Fruit fly (Drosophila melanogaster) whole organism, prepupa: Measurements from ENCODE around the gene CG17129.

Experiments
- CG10631 ChIP-seq: fragments of 200-800 bp; sonication (Bioruptor generic); optimal IDR thresholded peaks from 2 replicates; lab custom pipeline; 2016; ENCODE audit warnings: missing biosample characterization, missing genetic modification characterization
- CG10669 ChIP-seq: fragments of 200-800 bp; sonication (Bioruptor generic); optimal IDR thresholded peaks from 3 replicates; lab custom pipeline; 2018; ENCODE audit warnings: missing biosample characterization, mild to moderate bottlenecking, missing genetic modification characterization, moderate library complexity
- CG11902 ChIP-seq: fragments of 200-800 bp; sonication (Bioruptor generic); optimal IDR thresholded peaks from 3 replicates; lab custom pipeline; 2016; ENCODE audit warnings: missing biosample characterization, missing genetic modification characterization
- CG16779 ChIP-seq: fragments of 200-800 bp; sonication (Bioruptor generic); optimal IDR thresholded peaks from 3 replicates; lab custom pipeline; 2017; ENCODE audit warnings: missing biosample characterization, mild to moderate bottlenecking, missing genetic modification characterization
- CG3032 ChIP-seq: fragments of 200-800 bp; optimal IDR thresholded peaks from 2 replicates; lab custom pipeline; 2019; ENCODE audit warnings: missing biosample characterization, mild to moderate bottlenecking, missing genetic modification characterization, moderate library complexity
- CG31627 ChIP-seq: fragments of 200-800 bp; sonication (Bioruptor generic); optimal IDR thresholded peaks from 3 replicates; lab custom pipeline; 2016; ENCODE audit warnings: missing biosample characterization, missing genetic modification characterization
- CG4318 ChIP-seq: fragments of 200-800 bp; sonication (Bioruptor generic); optimal IDR thresholded peaks from 3 replicates; lab custom pipeline; 2017; ENCODE audit warnings: missing biosample characterization, mild to moderate bottlenecking, missing genetic modification characterization
- CG6163 ChIP-seq: fragments of 200-800 bp; sonication (Bioruptor generic); IDR thresholded peaks from 3 replicates; pipeline ENCODE4 v1.3.6; 2022; ENCODE audit warnings: missing biosample characterization, missing genetic modification characterization
- CG6276 ChIP-seq: fragments of 200-800 bp; sonication (Bioruptor generic); optimal IDR thresholded peaks from 2 replicates; lab custom pipeline; 2017; ENCODE audit warnings: missing biosample characterization, mild to moderate bottlenecking, missing genetic modification characterization
- CG6792 ChIP-seq: fragments of 200-800 bp; sonication (Bioruptor generic); optimal IDR thresholded peaks from 3 replicates; lab custom pipeline; 2016; ENCODE audit warnings: missing biosample characterization, missing genetic modification characterization
- CG6854 ChIP-seq: fragments of 200-800 bp; sonication (Bioruptor generic); optimal IDR thresholded peaks from 2 replicates; lab custom pipeline; 2017; ENCODE audit warnings: missing biosample characterization, mild to moderate bottlenecking, missing genetic modification characterization
- CG7368 ChIP-seq: fragments of 200-800 bp; sonication (Bioruptor generic); optimal IDR thresholded peaks from 3 replicates; lab custom pipeline; 2016; ENCODE audit warnings: missing biosample characterization, missing genetic modification characterization
- CG8632 ChIP-seq: fragments of 200-800 bp; sonication (Bioruptor generic); optimal IDR thresholded peaks from 3 replicates; lab custom pipeline; 2016; ENCODE audit warnings: missing biosample characterization, missing genetic modification characterization
- Eip75B ChIP-seq: fragments of 200-800 bp; sonication (Bioruptor generic); optimal IDR thresholded peaks from 3 replicates; lab custom pipeline; 2016; ENCODE audit warnings: missing biosample characterization, missing genetic modification characterization
- Eip78C ChIP-seq: fragments of 200-800 bp; sonication (Bioruptor generic); peaks from one replicate; lab custom pipeline; 2016; ENCODE audit warnings: missing biosample characterization, missing genetic modification characterization
- Hr38 ChIP-seq: sonication (Bioruptor generic); optimal IDR thresholded peaks from 2 replicates; lab custom pipeline; 2016; ENCODE audit warnings: missing biosample characterization, missing genetic modification characterization
- Hr39 ChIP-seq: fragments of 200-800 bp; sonication (Bioruptor generic); optimal IDR thresholded peaks from 2 replicates; lab custom pipeline; 2016; ENCODE audit warnings: missing biosample characterization, missing genetic modification characterization
- Hr4 ChIP-seq: fragments of 200-800 bp; sonication (Bioruptor generic); optimal IDR thresholded peaks from 3 replicates; lab custom pipeline; 2016; ENCODE audit warnings: missing biosample characterization, missing genetic modification characterization
- Lpt ChIP-seq: fragments of 200-800 bp; sonication (Bioruptor generic); optimal IDR thresholded peaks from 3 replicates; lab custom pipeline; 2016; ENCODE audit warnings: missing biosample characterization, missing genetic modification characterization
- Met ChIP-seq: fragments of 200-800 bp; sonication (Bioruptor generic); optimal IDR thresholded peaks from 3 replicates; lab custom pipeline; 2016; ENCODE audit warnings: missing biosample characterization, missing genetic modification characterization
- OdsH ChIP-seq: fragments of 200-800 bp; sonication (Bioruptor generic); optimal IDR thresholded peaks from 3 replicates; lab custom pipeline; 2016; ENCODE audit warnings: missing biosample characterization, missing genetic modification characterization
- Sox102F ChIP-seq: fragments of 200-800 bp; sonication (Bioruptor generic); optimal IDR thresholded peaks from 2 replicates; lab custom pipeline; 2016; ENCODE audit warnings: missing biosample characterization, mild to moderate bottlenecking, missing genetic modification characterization
- dsx ChIP-seq: fragments of 200-800 bp; optimal IDR thresholded peaks from 3 replicates; lab custom pipeline; 2019; ENCODE audit warnings: missing biosample characterization, mild to moderate bottlenecking, missing genetic modification characterization, moderate library complexity; ENCODE audit not compliant: poor library complexity, severe bottlenecking
- esn ChIP-seq: fragments of 200-800 bp; sonication (Bioruptor generic); optimal IDR thresholded peaks from 2 replicates; lab custom pipeline; 2016; ENCODE audit warnings: missing biosample characterization, mild to moderate bottlenecking, missing genetic modification characterization, moderate library complexity
- fd85E ChIP-seq: fragments of 200-800 bp; sonication (Bioruptor generic); optimal IDR thresholded peaks from 3 replicates; lab custom pipeline; 2016; ENCODE audit warnings: missing biosample characterization, missing genetic modification characterization
- fkh ChIP-seq: fragments of 200-800 bp; sonication (Bioruptor generic); optimal IDR thresholded peaks from 3 replicates; lab custom pipeline; 2017; ENCODE audit warnings: missing biosample characterization, mild to moderate bottlenecking, missing genetic modification characterization, moderate library complexity
- net ChIP-seq: fragments of 200-800 bp; sonication (Bioruptor generic); optimal IDR thresholded peaks from 3 replicates; lab custom pipeline; 2016; ENCODE audit warnings: missing biosample characterization, missing genetic modification characterization
- salr ChIP-seq, 2 experiments: fragments of 200-800 bp; sonication (Bioruptor generic); optimal IDR thresholded peaks; 3 replicates each; lab custom pipeline; 2016 to 2018; ENCODE audit warnings: missing biosample characterization in 2 of 2, missing genetic modification characterization in 2 of 2, mild to moderate bottlenecking in 1 of 2
- spab ChIP-seq: fragments of 200-800 bp; sonication (Bioruptor generic); optimal IDR thresholded peaks from 2 replicates; lab custom pipeline; 2017; ENCODE audit warnings: missing biosample characterization, mild to moderate bottlenecking, missing genetic modification characterization, missing genetic modification reagents
- svp ChIP-seq: fragments of 200-800 bp; sonication (Bioruptor generic); peaks from one replicate; lab custom pipeline; 2016; ENCODE audit warnings: missing biosample characterization, missing genetic modification characterization
- topi ChIP-seq: fragments of 200-800 bp; sonication (Bioruptor generic); optimal IDR thresholded peaks from 3 replicates; lab custom pipeline; 2016; ENCODE audit warnings: missing biosample characterization, missing genetic modification characterization

Gene CG17129

DNA sequence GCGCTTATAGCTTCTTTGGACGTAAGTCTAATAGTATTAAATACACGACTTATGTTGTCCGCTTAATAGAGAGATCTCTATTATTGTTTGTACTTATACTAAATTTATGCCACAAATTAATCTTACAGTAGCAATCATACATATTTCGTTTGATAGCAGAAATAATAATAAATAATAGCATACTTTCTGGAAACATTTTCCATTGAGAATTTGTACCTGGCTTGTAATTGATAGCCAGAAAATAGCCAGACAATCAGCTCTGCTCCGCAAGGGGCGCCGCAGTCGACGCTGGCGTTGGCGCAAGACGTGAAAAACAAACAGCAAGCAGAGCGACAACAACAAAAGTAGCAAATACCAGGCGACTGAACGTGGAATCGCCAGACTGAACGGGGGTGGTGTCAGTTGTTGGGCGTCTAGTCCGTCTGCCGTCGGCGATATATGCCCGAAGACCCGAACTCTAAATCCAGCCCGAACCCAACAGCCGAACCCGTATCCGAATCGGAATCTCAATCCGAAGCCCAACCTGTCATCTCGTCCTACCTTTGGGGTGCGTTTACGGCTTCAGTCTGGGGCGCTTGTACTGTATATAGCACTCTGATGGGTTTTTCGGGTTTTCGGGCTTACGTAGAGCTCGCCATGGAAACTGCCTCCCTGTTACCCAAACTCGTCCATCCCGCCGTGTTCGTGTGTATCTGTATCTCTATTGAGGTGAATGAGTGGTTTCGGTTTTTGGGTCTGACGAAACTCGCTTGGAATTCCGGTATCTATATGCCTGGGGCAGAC lies 19.4 kb upstream of the CG17129 start (continued):
- TF ChIP-seq CG16779 (tag; lab: Kevin White, UChicago) (no peak), esn (GFP tag; lab: Kevin White, UChicago) (peak; percentile 60), CG10631 (GFP tag; lab: Kevin White, UChicago) (peak; percentile 25), CG4318 (peak; percentile 47), CG6276 (GFP tag; lab: Kevin White, UChicago) (peak; percentile 10), dsx (GFP tag; lab: Kevin White, UChicago) (no peak), CG31627 (GFP tag; lab: Kevin White, UChicago) (peak; percentile 56), OdsH (GFP tag; lab: Kevin White, UChicago) (peak; percentile 68), Hr4 (GFP tag; lab: Kevin White, UChicago) (peak; percentile 43), net (GFP tag; lab: Kevin White, UChicago) (no peak), fd85E (GFP tag; lab: Kevin White, UChicago) (no peak), Eip78C (peak; percentile 80), CG3032 (tag; lab: Kevin White, UChicago) (peak; percentile 53), Sox102F (GFP tag; lab: Kevin White, UChicago) (peak; percentile 42), spab (GFP tag; lab: Kevin White, UChicago) (peak; percentile 68), Lpt (GFP tag; lab: Kevin White, UChicago) (peak; percentile 7), CG11902 (no peak), CG7368 (GFP tag; lab: Kevin White, UChicago) (no peak), salr (GFP tag; optimal IDR thresholded peaks at IDR 0.05; lab: Kevin White, UChicago) (peak; percentile 5 to 29), CG6163 (GFP tag; lab: Robert Waterston, UW) (peak; percentile 16; the same call in 1 of the 3 replicates)

- TF ChIP-seq Eip78C (peak; percentile 40), CG6854 (GFP tag; lab: Kevin White, UChicago) (no peak), fkh (GFP tag; lab: Kevin White, UChicago) (peak; percentile 47), CG10669 (GFP tag; lab: Kevin White, UChicago) (no peak), Hr39 (GFP tag; lab: Kevin White, UChicago) (no peak), Hr4 (GFP tag; lab: Kevin White, UChicago) (no peak), svp (GFP tag; lab: Kevin White, UChicago) (no peak), CG6792 (GFP tag; lab: Kevin White, UChicago) (peak; percentile 16), topi (GFP tag; lab: Kevin White, UChicago) (no peak), Met (GFP tag; lab: Kevin White, UChicago) (no peak), Eip75B (GFP tag; lab: Kevin White, UChicago) (no peak), dsx (GFP tag; lab: Kevin White, UChicago) (no peak)
These were observed 18.7 kb upstream of the CG17129 start, which contains the start of gene CG13894 for dm6 chr3L:698748-699367. TSS of gene CG13894 (minus strand) at chr3L:699144.

dm6 chr3L:697724-698123 lies 17.6 kb upstream of the CG17129 start:
- no peak for TF ChIP-seq CG3032 (tag; lab: Kevin White, UChicago)

DNA sequence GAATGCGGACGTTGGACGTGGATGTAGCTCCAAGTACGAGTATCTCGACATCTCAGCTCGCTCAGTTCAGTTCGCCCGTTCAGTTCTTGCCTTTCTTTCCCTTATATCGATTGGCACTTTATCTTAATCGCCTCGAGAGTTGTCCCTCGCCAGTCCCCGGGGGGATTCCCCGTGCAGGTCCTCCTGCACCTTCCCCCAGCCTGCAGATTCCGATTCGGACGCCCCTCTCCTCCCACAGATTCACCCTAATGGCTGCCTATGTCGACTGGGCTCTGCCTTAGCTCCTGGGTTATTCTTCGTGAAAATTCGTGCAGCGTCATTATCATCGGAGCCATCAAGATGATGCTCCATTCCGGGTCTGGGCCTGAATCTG lies 16.9 kb upstream of the CG17129 start:
- TF ChIP-seq topi (GFP tag; lab: Kevin White, UChicago) = no peak
- TF ChIP-seq Hr38 (GFP tag; lab: Kevin White, UChicago) = no peak
- no peak for TF ChIP-seq CG8632 (GFP tag; lab: Kevin White, UChicago)
